Fruit fly (Drosophila melanogaster) whole organism, embryonic: ENCODE results near the gene CG13285.

Experiments used
- Abd-B ChIP-seq: fragments of 200-800 bp; sonication (Bioruptor generic); optimal IDR thresholded peaks from 2 replicates; lab custom pipeline; 2018; ENCODE audit warnings: missing biosample characterization, mild to moderate bottlenecking, missing genetic modification characterization, moderate library complexity
- CG1024 ChIP-seq: fragments of 200-800 bp; sonication (Bioruptor generic); IDR thresholded peaks from 2 replicates; pipeline ENCODE4 v1.3.6; 2022; ENCODE audit warnings: missing biosample characterization, missing genetic modification characterization
- CG12155 ChIP-seq: fragments of 200-800 bp; sonication (Bioruptor generic); optimal IDR thresholded peaks from 3 replicates; lab custom pipeline; 2016; ENCODE audit warnings: missing biosample characterization, missing genetic modification characterization
- CG13296 ChIP-seq: fragments of 200-800 bp; sonication (Bioruptor generic); optimal IDR thresholded peaks from 3 replicates; lab custom pipeline; 2018; ENCODE audit warnings: missing biosample characterization, mild to moderate bottlenecking, missing genetic modification characterization
- CG14441 ChIP-seq: fragments of 200-800 bp; sonication (Bioruptor generic); IDR thresholded peaks from 2 replicates; pipeline ENCODE4 v1.3.6; 2022; ENCODE audit warnings: missing biosample characterization, missing genetic modification characterization
- CG14667 ChIP-seq: fragments of 200-800 bp; sonication (Bioruptor generic); IDR thresholded peaks from 2 replicates; pipeline ENCODE4 v1.3.6; 2022; ENCODE audit warnings: missing biosample characterization, missing genetic modification characterization
- CG17359 ChIP-seq: fragments of 200-800 bp; sonication (Bioruptor generic); optimal IDR thresholded peaks from 3 replicates; lab custom pipeline; 2018; ENCODE audit warnings: missing biosample characterization, mild to moderate bottlenecking, missing genetic modification characterization, moderate library complexity
- CG17385 ChIP-seq: fragments of 200-800 bp; sonication (Bioruptor generic); optimal IDR thresholded peaks from 3 replicates; lab custom pipeline; 2018; ENCODE audit warnings: missing biosample characterization, mild to moderate bottlenecking, missing genetic modification characterization
- CG32772 ChIP-seq: fragments of 200-800 bp; sonication (Bioruptor generic); IDR thresholded peaks from 2 replicates; pipeline ENCODE4 v1.3.6; 2022; ENCODE audit warnings: missing biosample characterization, missing genetic modification characterization
- CG43689 ChIP-seq: fragments of 200-800 bp; sonication (Bioruptor generic); IDR thresholded peaks from 2 replicates; pipeline ENCODE4 v1.3.6; 2022; ENCODE audit warnings: missing biosample characterization, missing genetic modification characterization
- CG4424 ChIP-seq: fragments of 200-800 bp; sonication (Bioruptor generic); optimal IDR thresholded peaks from 3 replicates; lab custom pipeline; 2016; ENCODE audit warnings: missing biosample characterization, missing genetic modification characterization
- CG4730 ChIP-seq: fragments of 200-800 bp; sonication (Bioruptor generic); IDR thresholded peaks from 2 replicates; pipeline ENCODE4 v1.3.6; 2022; ENCODE audit warnings: missing biosample characterization, missing genetic modification characterization
- CG5245 ChIP-seq: fragments of 200-800 bp; sonication (Bioruptor generic); optimal IDR thresholded peaks from 3 replicates; lab custom pipeline; 2016; ENCODE audit warnings: missing biosample characterization, missing genetic modification characterization
- CG6791 ChIP-seq: fragments of 200-800 bp; sonication (Bioruptor generic); IDR thresholded peaks from 3 replicates; pipeline ENCODE4 v1.3.6; 2022; ENCODE audit warnings: missing biosample characterization, missing genetic modification characterization; ENCODE audit not compliant: partially characterized antibody
- CG8924 ChIP-seq: fragments of 200-800 bp; optimal IDR thresholded peaks from 3 replicates; lab custom pipeline; 2019; ENCODE audit warnings: missing biosample characterization, mild to moderate bottlenecking, missing genetic modification characterization, moderate library complexity
- CG8944 ChIP-seq: fragments of 200-800 bp; sonication (Bioruptor generic); optimal IDR thresholded peaks from 3 replicates; lab custom pipeline; 2016; ENCODE audit warnings: missing biosample characterization, missing genetic modification characterization
- CrebB ChIP-seq: fragments of 200-800 bp; sonication (Bioruptor generic); optimal IDR thresholded peaks from 3 replicates; lab custom pipeline; 2018; ENCODE audit warnings: missing biosample characterization, mild to moderate bottlenecking, missing genetic modification characterization
- Dip2 ChIP-seq: fragments of 200-800 bp; sonication (Bioruptor generic); IDR thresholded peaks from 2 replicates; pipeline ENCODE4 v1.3.6; 2022; ENCODE audit warnings: missing biosample characterization, missing genetic modification characterization
- E2f1 ChIP-seq: fragments of 200-800 bp; sonication (Bioruptor generic); IDR thresholded peaks from 2 replicates; pipeline ENCODE4 v1.3.6; 2022; ENCODE audit warnings: missing biosample characterization, missing genetic modification characterization
- Hmr ChIP-seq: fragments of 200-800 bp; sonication (Bioruptor generic); optimal IDR thresholded peaks from 3 replicates; lab custom pipeline; 2017; ENCODE audit warnings: mild to moderate bottlenecking, missing biosample characterization, missing genetic modification reagents, missing genetic modification characterization
- Hr3 ChIP-seq: fragments of 200-800 bp; sonication (Bioruptor generic); optimal IDR thresholded peaks from 3 replicates; lab custom pipeline; 2016; ENCODE audit warnings: missing biosample characterization, missing genetic modification characterization
- MBD-R2 ChIP-seq: fragments of 200-800 bp; sonication (Bioruptor generic); IDR thresholded peaks from 2 replicates; pipeline ENCODE4 v1.3.6; 2022; ENCODE audit warnings: missing biosample characterization, missing genetic modification characterization
- NFAT ChIP-seq: fragments of 200-800 bp; sonication (Bioruptor generic); IDR thresholded peaks from 2 replicates; pipeline ENCODE4 v1.3.6; 2022; ENCODE audit warnings: missing biosample characterization, missing genetic modification characterization
- Oli ChIP-seq: fragments of 200-800 bp; sonication (Bioruptor generic); optimal IDR thresholded peaks from 2 replicates; lab custom pipeline; 2018; ENCODE audit warnings: missing biosample characterization, mild to moderate bottlenecking, missing genetic modification characterization, moderate library complexity
- Optix ChIP-seq: fragments of 200-800 bp; sonication (Bioruptor generic); IDR thresholded peaks from 3 replicates; pipeline ENCODE4 v1.3.6; 2022; ENCODE audit warnings: missing biosample characterization, missing genetic modification characterization
- Sry-β ChIP-seq: fragments of 200-800 bp; sonication (Bioruptor generic); optimal IDR thresholded peaks from 2 replicates; lab custom pipeline; 2018; ENCODE audit warnings: missing biosample characterization, mild to moderate bottlenecking, missing genetic modification characterization, moderate library complexity
- Xrp1 ChIP-seq: fragments of 200-800 bp; sonication (Bioruptor generic); IDR thresholded peaks from 2 replicates; pipeline ENCODE4 v1.3.6; 2022; ENCODE audit warnings: missing biosample characterization, missing genetic modification characterization
- ara ChIP-seq: fragments of 200-800 bp; sonication (Bioruptor generic); IDR thresholded peaks from 2 replicates; pipeline ENCODE4 v1.3.6; 2022; ENCODE audit warnings: missing biosample characterization, missing genetic modification characterization
- ase ChIP-seq: fragments of 200-800 bp; sonication (Bioruptor generic); IDR thresholded peaks from 3 replicates; pipeline ENCODE4 v1.3.6; 2022; ENCODE audit warnings: missing biosample characterization, missing genetic modification characterization
- az2 ChIP-seq: fragments of 200-800 bp; sonication (Bioruptor generic); optimal IDR thresholded peaks from 3 replicates; lab custom pipeline; 2016; ENCODE audit warnings: missing biosample characterization, missing genetic modification characterization
- btn ChIP-seq: fragments of 200-800 bp; sonication (Bioruptor generic); optimal IDR thresholded peaks from 2 replicates; lab custom pipeline; 2016; ENCODE audit warnings: missing biosample characterization, missing genetic modification characterization
- chinmo ChIP-seq: fragments of 200-800 bp; sonication (Bioruptor generic); IDR thresholded peaks from 4 replicates; pipeline ENCODE4 v1.3.6; 2022; ENCODE audit warnings: missing biosample characterization, missing genetic modification characterization; ENCODE audit not compliant: partially characterized antibody
- eve ChIP-seq, 2 experiments: fragments of >200 bp; optimal IDR thresholded peaks; 2 replicates each; lab custom pipeline; 2017; ENCODE audit warnings: missing biosample characterization in 2 of 2, missing genetic modification characterization in 2 of 2
- fru ChIP-seq: fragments of >200 bp; optimal IDR thresholded peaks from 2 replicates; lab custom pipeline; 2017
- hb ChIP-seq: fragments of 200-800 bp; sonication (Bioruptor generic); IDR thresholded peaks from 3 replicates; pipeline ENCODE4 v1.3.6; 2022; ENCODE audit warnings: missing biosample characterization, missing genetic modification characterization; ENCODE audit not compliant: partially characterized antibody
- jumu ChIP-seq: fragments of 200-800 bp; sonication (Bioruptor generic); optimal IDR thresholded peaks from 3 replicates; lab custom pipeline; 2016; ENCODE audit warnings: missing biosample characterization, missing genetic modification characterization
- maf-S ChIP-seq: fragments of 200-800 bp; sonication (Bioruptor generic); optimal IDR thresholded peaks from 2 replicates; lab custom pipeline; 2016; ENCODE audit warnings: missing biosample characterization, missing genetic modification characterization
- onecut ChIP-seq: fragments of 200-800 bp; sonication (Bioruptor generic); IDR thresholded peaks from 2 replicates; pipeline ENCODE4 v1.3.6; 2022; ENCODE audit warnings: missing biosample characterization, missing genetic modification characterization
- otp ChIP-seq: fragments of 200-800 bp; sonication (Bioruptor generic); IDR thresholded peaks from 3 replicates; pipeline ENCODE4, ENCODE4 v1.3.6; 2022; ENCODE audit warnings: missing biosample characterization, missing genetic modification characterization
- pan ChIP-seq, 4 experiments: fragments of >200 bp in 3 of 4; fragments of 200-800 bp in 1 of 4; sonication (Bioruptor generic) in 1 of 4; optimal IDR thresholded peaks in 3 of 4; IDR thresholded peaks in 1 of 4; 2 replicates each; pipeline versions ENCODE4 v1.3.6 to Lab custom; 2017 to 2022; ENCODE audit warnings: missing biosample characterization in 2 of 4, missing genetic modification characterization in 2 of 4, mixed read lengths in 1 of 4
- rib ChIP-seq: fragments of 200-800 bp; sonication (Bioruptor generic); IDR thresholded peaks from 2 replicates; pipeline ENCODE4 v1.3.6; 2022; ENCODE audit warnings: missing biosample characterization, missing genetic modification characterization
- run ChIP-seq: fragments of 200-800 bp; sonication (Bioruptor generic); optimal IDR thresholded peaks from 3 replicates; lab custom pipeline; 2018; ENCODE audit warnings: missing biosample characterization, mild to moderate bottlenecking, missing genetic modification characterization
- scrt ChIP-seq: fragments of 200-800 bp; sonication (Bioruptor generic); optimal IDR thresholded peaks from 2 replicates; lab custom pipeline; 2018; ENCODE audit warnings: missing biosample characterization, mild to moderate bottlenecking, missing genetic modification characterization, moderate library complexity
- seq ChIP-seq: fragments of 200-800 bp; sonication (Bioruptor generic); IDR thresholded peaks from 2 replicates; pipeline ENCODE4 v1.3.6; 2022; ENCODE audit warnings: missing biosample characterization, missing genetic modification characterization
- slbo ChIP-seq: fragments of 200-800 bp; sonication (Bioruptor generic); IDR thresholded peaks from 2 replicates; pipeline ENCODE4 v1.3.6; 2022; ENCODE audit warnings: missing biosample characterization, missing genetic modification characterization
- sob ChIP-seq: fragments of 200-800 bp; sonication (Bioruptor generic); IDR thresholded peaks from 2 replicates; pipeline ENCODE4 v1.3.6; 2022; ENCODE audit warnings: missing biosample characterization, missing genetic modification characterization
- tna ChIP-seq: fragments of 200-800 bp; sonication (Bioruptor generic); IDR thresholded peaks from 2 replicates; pipeline ENCODE4 v1.3.6; 2022; ENCODE audit warnings: missing biosample characterization, missing genetic modification characterization; ENCODE audit not compliant: partially characterized antibody
- trem ChIP-seq: fragments of 200-800 bp; optimal IDR thresholded peaks from 3 replicates; lab custom pipeline; 2019; ENCODE audit warnings: missing biosample characterization, mild to moderate bottlenecking, missing genetic modification characterization, moderate library complexity
- unpg ChIP-seq: fragments of 200-800 bp; sonication (Bioruptor generic); optimal IDR thresholded peaks from 3 replicates; lab custom pipeline; 2018; ENCODE audit warnings: missing biosample characterization, mild to moderate bottlenecking, missing genetic modification characterization, moderate library complexity
- wdn ChIP-seq: fragments of 200-800 bp; sonication (Bioruptor generic); IDR thresholded peaks from 2 replicates; pipeline ENCODE4 v1.3.6; 2022; ENCODE audit warnings: missing biosample characterization, missing genetic modification characterization
- zen2 ChIP-seq: fragments of 200-800 bp; sonication (Bioruptor generic); IDR thresholded peaks from 3 replicates; pipeline ENCODE4 v1.3.6; 2022; ENCODE audit warnings: missing biosample characterization, missing genetic modification characterization; ENCODE audit not compliant: partially characterized antibody

Gene CG13285

dm6 chr3L:5554377-5554776 is 18.8 kb upstream of the CG13285 start (continued):
- TF ChIP-seq az2 (GFP tag; lab: Kevin White, UChicago) (peak; percentile 35), btn (GFP tag; lab: Kevin White, UChicago) (no peak), Hmr (GFP tag; lab: Kevin White, UChicago) (peak; percentile 43), CG8944 (GFP tag; lab: Kevin White, UChicago) (no peak), tna (no peak), slbo (peak; percentile 81), CG13296 (GFP tag; lab: Kevin White, UChicago) (peak; percentile 61), unpg (GFP tag; lab: Kevin White, UChicago) (peak; percentile 55), E2f1 (GFP tag; lab: Robert Waterston, UW) (peak; percentile 73), eve (GFP tag; optimal IDR thresholded peaks at IDR 0.05; lab: Kevin White, UChicago) (no peak), CG17385 (GFP tag; lab: Kevin White, UChicago) (peak; percentile 46), wdn (GFP tag; lab: Robert Waterston, UW) (0 out of 2 replicates have a peak, but pooled peaks have one; percentile 12), trem (tag; lab: Kevin White, UChicago) (no peak), rib (no peak), Xrp1 (peak; percentile 62; the same call in 1 of the 2 replicates), ara (GFP tag; lab: Robert Waterston, UW) (peak; percentile 55; the same call in 1 of the 2 replicates), Abd-B (peak; percentile 65), CG12155 (peak; percentile 47), run (tag; lab: Kevin White, UChicago) (no peak), CG4730 (GFP tag; lab: Robert Waterston, UW) (peak; percentile 35; the same call in 1 of the 2 replicates), Sry-β (GFP tag; lab: Kevin White, UChicago) (no peak), jumu (GFP tag; lab: Kevin White, UChicago) (no peak), hb (GFP tag; lab: Robert Waterston, UW) (no peak), scrt (GFP tag; lab: Kevin White, UChicago) (no peak), NFAT (peak; percentile 38; the same call in 1 of the 2 replicates), Dip2 (GFP tag; lab: Robert Waterston, UW) (no peak), CG14667 (peak; percentile 71), onecut (GFP tag; lab: Robert Waterston, UW) (0 out of 2 replicates have a peak, but pooled peaks have one; percentile 8), CG1024 (0 out of 2 replicates have a peak, but pooled peaks have one; percentile 4), maf-S (GFP tag; lab: Kevin White, UChicago) (no peak), ase (GFP tag; lab: Robert Waterston, UW) (no peak), seq (GFP tag; lab: Robert Waterston, UW) (0 out of 2 replicates have a peak, but pooled peaks have one; percentile 38), CrebB (tag; lab: Kevin White, UChicago) (no peak), CG4424 (GFP tag; lab: Kevin White, UChicago) (peak; percentile 37), otp (GFP tag; lab: Robert Waterston, UW) (no peak), zen2 (GFP tag; lab: Robert Waterston, UW) (no peak), CG32772 (GFP tag; lab: Robert Waterston, UW) (no peak; the same call in none of the 2 replicates), CG8924 (tag; lab: Kevin White, UChicago) (peak; percentile 40), sob (GFP tag; lab: Robert Waterston, UW) (peak; percentile 78), CG14441 (GFP tag; lab: Robert Waterston, UW) (peak; percentile 69), Hr3 (peak; percentile 2), fru (lab: Kevin White, UChicago) (no peak), Oli (tag; lab: Kevin White, UChicago) (peak; percentile 47), Optix (GFP tag; lab: Robert Waterston, UW) (no peak), pan (optimal IDR thresholded peaks at IDR 0.05; lab: Kevin White, UChicago) (no peak), pan (GFP tag; optimal IDR thresholded peaks at IDR 0.05 in 1 of 2, IDR thresholded peaks at IDR 0.05 in 1 of 2) (peak in 1 of 2 experiments; percentile 61), chinmo (GFP tag; lab: Robert Waterston, UW) (peak; percentile 56; the same call in 1 of the 4 replicates), CG43689 (GFP tag; lab: Robert Waterston, UW) (0 out of 2 replicates have a peak, but pooled peaks have one; percentile 28), CG5245 (peak; percentile 24), CG6791 (GFP tag; lab: Robert Waterston, UW) (no peak), CG17359 (tag; lab: Kevin White, UChicago) (peak; percentile 50), MBD-R2 (peak; percentile 50; the same call in 1 of the 2 replicates)
